Fruit fly (Drosophila melanogaster): ENCODE data around the gene CtsB.

Gene CtsB

dm6 chrX:13781739-13782502, at the start of gene CtsB, which contains the start of gene amrt (continued):
- TF ChIP-seq Tbp (GFP tag; optimal IDR thresholded peaks at IDR 0.05) (no peak), bcd (GFP tag; optimal IDR thresholded peaks at IDR 0.05) (peak; percentile 35), CG8089 (GFP tag; optimal IDR thresholded peaks at IDR 0.05) (peak; percentile 46), btn (GFP tag; optimal IDR thresholded peaks at IDR 0.05) (no peak), Hmx (GFP tag; optimal IDR thresholded peaks at IDR 0.05) (no peak), CG17612 (GFP tag; IDR thresholded peaks at IDR 0.05) (no peak), CG4328 (GFP tag; optimal IDR thresholded peaks at IDR 0.05) (no peak), CG14014 (GFP tag; IDR thresholded peaks at IDR 0.05) (no peak), CG8388 (GFP tag; optimal IDR thresholded peaks at IDR 0.05) (peak; percentile 12), CG2712 (tag; optimal IDR thresholded peaks at IDR 0.05) (peak; percentile 55), CG10462 (GFP tag; optimal IDR thresholded peaks at IDR 0.05) (no peak), rib (GFP tag; IDR thresholded peaks at IDR 0.05) (no peak), CG2202 (tag; optimal IDR thresholded peaks at IDR 0.05) (no peak), kay (GFP tag; optimal IDR thresholded peaks at IDR 0.05) (peak; percentile 28), HLH54F (GFP tag; optimal IDR thresholded peaks at IDR 0.05) (peak; percentile 67), CG6854 (GFP tag; optimal IDR thresholded peaks at IDR 0.05) (no peak), sr (GFP tag; IDR thresholded peaks at IDR 0.05) (no peak), en (GFP tag; optimal IDR thresholded peaks at IDR 0.05) (no peak), Hand (GFP tag; optimal IDR thresholded peaks at IDR 0.05) (no peak), exex (tag; optimal IDR thresholded peaks at IDR 0.05) (peak; percentile 22), CG10431 (GFP tag; optimal IDR thresholded peaks at IDR 0.05) (no peak), schlank (tag; optimal IDR thresholded peaks at IDR 0.05) (no peak), CG43689 (GFP tag; IDR thresholded peaks at IDR 0.05) (no peak), Ssrp (tag; optimal IDR thresholded peaks at IDR 0.05) (peak; percentile 10), CG7357 (GFP tag; IDR thresholded peaks at IDR 0.05) (no peak), CG9876 (GFP tag; optimal IDR thresholded peaks at IDR 0.05) (peak; percentile 20), az2 (GFP tag; optimal IDR thresholded peaks at IDR 0.05) (peak; percentile 14), CG1647 (GFP tag; optimal IDR thresholded peaks at IDR 0.05) (peak; percentile 20), CG4404 (GFP tag; IDR thresholded peaks at IDR 0.05) (0 out of 2 replicates have a peak, but pooled peaks have one; percentile 17), CG11560 (tag; IDR thresholded peaks at IDR 0.05) (peak; percentile 46; the same call in 1 of the 3 replicates), CG17328 (GFP tag; IDR thresholded peaks at IDR 0.05) (no peak), Atf-2 (GFP tag; optimal IDR thresholded peaks at IDR 0.05) (peak; percentile 41), Dfd (GFP tag; optimal IDR thresholded peaks at IDR 0.05) (no peak), Hr78 (GFP tag; optimal IDR thresholded peaks at IDR 0.05) (no peak), h (optimal IDR thresholded peaks at IDR 0.05) (no peak), Hmr (GFP tag; optimal IDR thresholded peaks at IDR 0.05) (peak; percentile 43), vfl (GFP tag; optimal IDR thresholded peaks at IDR 0.05) (no peak), Ada2b (GFP tag; IDR thresholded peaks at IDR 0.05) (no peak), BtbVII (GFP tag; optimal IDR thresholded peaks at IDR 0.05) (no peak), CG31224 (GFP tag; IDR thresholded peaks at IDR 0.05) (no peak), CG2875 (GFP tag; optimal IDR thresholded peaks at IDR 0.05) (no peak), MESR4 (GFP tag; optimal IDR thresholded peaks at IDR 0.05) (peak; percentile 30), Stat92E (GFP tag; optimal IDR thresholded peaks at IDR 0.05) (no peak), CG8290 (GFP tag; optimal IDR thresholded peaks at IDR 0.05) (peak; percentile 57), CG8290 (tag; optimal IDR thresholded peaks at IDR 0.05) (peak in 1 of 2 experiments; percentile 19), twi (tag; optimal IDR thresholded peaks at IDR 0.05) (peak; percentile 34), Dad (GFP tag; optimal IDR thresholded peaks at IDR 0.05) (peak; percentile 39), CG18619 (GFP tag; optimal IDR thresholded peaks at IDR 0.05) (no peak), CG11723 (GFP tag; optimal IDR thresholded peaks at IDR 0.05) (peak; percentile 12), Dll (GFP tag; IDR thresholded peaks at IDR 0.05; ENCODE audit: partially characterized antibody) (peak; percentile 88), cwo (GFP tag; optimal IDR thresholded peaks at IDR 0.05) (no peak)
